Fruit fly (Drosophila melanogaster): Measurements from ENCODE around the gene CG13484.
A peak's percentile ranks its signal among the peaks of the same experiment; 100 is the strongest.

CG13484 gene

DNA sequence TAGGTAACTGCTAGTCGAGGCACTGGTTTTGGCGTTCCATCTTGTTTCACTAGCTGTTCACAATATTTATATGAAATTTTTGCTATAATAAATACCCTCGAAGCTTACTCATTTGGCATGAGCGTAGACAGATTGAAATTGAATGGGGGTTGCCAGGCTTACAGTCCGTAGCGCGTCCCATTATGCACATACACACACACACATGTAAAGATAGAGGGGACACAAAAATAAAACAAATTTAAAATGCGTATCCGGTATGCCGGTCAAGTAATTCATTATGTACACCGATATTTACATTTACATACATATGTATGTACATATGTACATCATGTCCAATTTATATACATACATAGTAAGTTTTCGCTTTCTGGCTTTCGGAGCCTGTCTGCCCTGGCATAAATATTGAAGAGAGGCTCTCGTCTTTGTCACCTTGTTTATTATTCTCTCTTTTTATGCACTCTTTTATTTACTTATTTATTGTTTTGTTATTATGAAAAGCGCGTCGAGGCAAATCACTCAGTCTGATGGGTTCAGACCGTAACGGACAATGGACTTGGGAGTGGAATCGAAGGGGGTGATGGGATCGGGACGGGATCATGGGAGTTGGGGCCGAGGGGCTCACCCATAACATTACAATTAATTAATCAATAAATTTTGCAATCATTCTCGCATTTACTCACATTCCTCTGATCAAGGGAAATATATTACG lies 6.5 kb upstream of the CG13484 start (continued):
- TF ChIP-seq OdsH (GFP tag; optimal IDR thresholded peaks at IDR 0.05) = peak; percentile 25
- TF ChIP-seq CG9139 (GFP tag; optimal IDR thresholded peaks at IDR 0.05) = peak; percentile 49
- TF ChIP-seq spab (GFP tag; optimal IDR thresholded peaks at IDR 0.05) = peak; percentile 8
- TF ChIP-seq CG16779 (tag; optimal IDR thresholded peaks at IDR 0.05) = no peak
- TF ChIP-seq CG4318 (GFP tag; optimal IDR thresholded peaks at IDR 0.05) = no peak
- TF ChIP-seq achi (GFP tag; optimal IDR thresholded peaks at IDR 0.05) = peak; percentile 51
- no peak for TF ChIP-seq Lpt (GFP tag; optimal IDR thresholded peaks at IDR 0.05)
- peak; percentile 3 for TF ChIP-seq Ets96B (tag; optimal IDR thresholded peaks at IDR 0.05)
- peak; percentile 82 for TF ChIP-seq Eip78C (GFP tag)

DNA sequence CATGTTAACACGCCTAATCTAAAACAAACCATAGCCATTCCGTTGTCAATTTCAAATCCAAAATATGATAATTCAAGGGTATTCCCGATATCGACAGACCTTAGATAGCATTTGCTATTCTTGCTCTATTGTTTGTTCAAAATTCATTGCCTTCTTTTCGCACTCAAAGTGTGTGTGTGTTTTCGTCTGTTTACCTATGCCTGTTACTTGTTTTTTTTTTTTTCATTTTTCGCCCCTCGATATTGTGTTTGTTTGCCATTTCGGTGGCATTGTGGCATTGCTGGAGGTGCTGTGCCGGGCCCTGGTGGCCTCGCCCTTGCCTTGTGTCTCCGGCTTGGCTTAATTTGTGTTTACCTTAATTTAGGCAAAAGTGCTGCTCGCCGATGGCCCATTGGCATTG lies 3.9 kb upstream of the CG13484 start:
- TF ChIP-seq OdsH (GFP tag; optimal IDR thresholded peaks at IDR 0.05) = no peak
- peak; percentile 74 for TF ChIP-seq fkh (GFP tag; optimal IDR thresholded peaks at IDR 0.05)

DNA sequence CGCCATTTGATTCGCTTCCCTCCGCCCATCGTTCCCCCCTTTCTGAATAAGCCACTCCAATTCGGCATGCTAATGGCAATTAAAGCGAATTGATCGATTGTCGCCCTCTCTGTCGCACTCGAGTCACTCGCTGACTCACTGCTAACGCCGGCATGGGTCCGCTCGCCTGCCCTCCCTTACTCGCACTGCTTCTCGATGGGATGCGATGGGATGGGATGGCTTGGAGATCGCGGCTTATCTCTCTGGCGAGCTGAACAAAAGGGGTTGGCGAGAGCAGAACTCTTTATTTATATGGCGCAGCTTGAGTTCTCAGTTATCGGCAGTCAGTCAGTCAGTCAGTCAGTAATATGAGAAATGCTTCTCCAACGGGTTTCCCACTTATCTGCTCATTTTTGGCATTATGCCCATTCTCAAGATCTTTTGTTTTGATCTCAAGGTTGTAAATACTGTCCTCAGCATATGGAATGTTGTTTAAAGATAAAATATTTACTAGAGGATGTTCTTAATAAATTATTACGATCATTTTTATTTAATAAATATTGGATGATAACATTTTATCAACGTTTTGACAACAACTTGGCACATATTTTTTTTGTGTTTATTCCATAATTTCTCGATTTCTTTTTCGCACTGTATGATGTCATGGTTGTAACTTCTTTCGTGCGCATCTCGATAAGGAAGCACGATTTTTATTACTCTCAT lies 3.1 kb upstream of the CG13484 start:
- peak; percentile 70 for TF ChIP-seq svp (GFP tag)
- no peak for TF ChIP-seq Ets96B (tag; optimal IDR thresholded peaks at IDR 0.05)
- TF ChIP-seq Eip93F (GFP tag; optimal IDR thresholded peaks at IDR 0.05) = no peak
- TF ChIP-seq CG15336 (GFP tag; IDR thresholded peaks at IDR 0.05) = no peak
- TF ChIP-seq CG31627 (GFP tag; optimal IDR thresholded peaks at IDR 0.05) = peak; percentile 0
- TF ChIP-seq ss (GFP tag; optimal IDR thresholded peaks at IDR 0.05) = no peak
- TF ChIP-seq CG3919 (GFP tag; optimal IDR thresholded peaks at IDR 0.05) = no peak
- TF ChIP-seq cyc (GFP tag; optimal IDR thresholded peaks at IDR 0.05) = no peak
- TF ChIP-seq lz (GFP tag; optimal IDR thresholded peaks at IDR 0.05) = peak; percentile 10
- TF ChIP-seq fkh (GFP tag; optimal IDR thresholded peaks at IDR 0.05) = peak; percentile 29
- TF ChIP-seq achi (GFP tag; optimal IDR thresholded peaks at IDR 0.05) = peak; percentile 15
- no peak for TF ChIP-seq CG6163 (GFP tag; IDR thresholded peaks at IDR 0.05)
- no peak for TF ChIP-seq CG9139 (GFP tag; optimal IDR thresholded peaks at IDR 0.05)
- peak; percentile 53 for TF ChIP-seq Sox102F (GFP tag; optimal IDR thresholded peaks at IDR 0.05)
- TF ChIP-seq CG3032 (tag; optimal IDR thresholded peaks at IDR 0.05) = no peak
- peak; percentile 34 for TF ChIP-seq esn (GFP tag; optimal IDR thresholded peaks at IDR 0.05)
- TF ChIP-seq Hr38 (GFP tag; optimal IDR thresholded peaks at IDR 0.05) = no peak
- no peak for TF ChIP-seq acj6 (GFP tag; optimal IDR thresholded peaks at IDR 0.05)
- TF ChIP-seq Sox15 (GFP tag; optimal IDR thresholded peaks at IDR 0.05) = no peak
- TF ChIP-seq CG11902 (GFP tag; optimal IDR thresholded peaks at IDR 0.05) = no peak
- peak; percentile 15 for TF ChIP-seq OdsH (GFP tag; optimal IDR thresholded peaks at IDR 0.05)
- TF ChIP-seq CG34406 (GFP tag; optimal IDR thresholded peaks at IDR 0.05) = no peak
- TF ChIP-seq Eip78C (GFP tag) = peak; percentile 80
- peak; percentile 7 for TF ChIP-seq CG10631 (GFP tag; optimal IDR thresholded peaks at IDR 0.05)
- TF ChIP-seq CG6792 (GFP tag; optimal IDR thresholded peaks at IDR 0.05) = no peak
- no peak for TF ChIP-seq Sox14 (GFP tag; optimal IDR thresholded peaks at IDR 0.05)
- no peak for TF ChIP-seq Blimp-1 (GFP tag; optimal IDR thresholded peaks at IDR 0.05)
- TF ChIP-seq Hr39 (GFP tag; optimal IDR thresholded peaks at IDR 0.05) = peak; percentile 14
- no peak for TF ChIP-seq salr (GFP tag; optimal IDR thresholded peaks at IDR 0.05)
- no peak for TF ChIP-seq CG1621 (tag; optimal IDR thresholded peaks at IDR 0.05)
- peak; percentile 28 for TF ChIP-seq Met (GFP tag; optimal IDR thresholded peaks at IDR 0.05)
- no peak for TF ChIP-seq CG11294 (GFP tag; IDR thresholded peaks at IDR 0.05)
- TF ChIP-seq Hr4 (GFP tag; optimal IDR thresholded peaks at IDR 0.05) = no peak
- peak; percentile 44 for TF ChIP-seq Smox (GFP tag; optimal IDR thresholded peaks at IDR 0.05)
- TF ChIP-seq CG6854 (GFP tag; optimal IDR thresholded peaks at IDR 0.05) = no peak
- peak; percentile 30 for TF ChIP-seq topi (GFP tag; optimal IDR thresholded peaks at IDR 0.05)
- no peak for TF ChIP-seq Ets21C (GFP tag; optimal IDR thresholded peaks at IDR 0.05)
- peak; percentile 3 for TF ChIP-seq pdm3 (GFP tag; optimal IDR thresholded peaks at IDR 0.05)
- no peak for TF ChIP-seq net (GFP tag; optimal IDR thresholded peaks at IDR 0.05)
- TF ChIP-seq CG6808 (GFP tag; optimal IDR thresholded peaks at IDR 0.05) = no peak
- no peak for TF ChIP-seq dsx (GFP tag; optimal IDR thresholded peaks at IDR 0.05; ENCODE audit: poor library complexity, severe bottlenecking)
- TF ChIP-seq spab (GFP tag; optimal IDR thresholded peaks at IDR 0.05) = no peak
- no peak for TF ChIP-seq CG4318 (GFP tag; optimal IDR thresholded peaks at IDR 0.05)
